Worm (Caenorhabditis elegans) whole organism, mixed stage, embryonic: ENCODE data around the gene R10E4.7.

Source experiments
- ceh-43 ChIP-seq: fragments of 200-800 bp; sonication (Bioruptor generic); optimal IDR thresholded peaks from 2 replicates; lab custom pipeline; 2018; ENCODE audit warnings: mild to moderate bottlenecking, missing genetic modification characterization, moderate library complexity, missing compliant biosample characterization
- ham-2 ChIP-seq: fragments of 200-800 bp; sonication (Bioruptor generic); optimal IDR thresholded peaks from 2 replicates; lab custom pipeline; 2018; ENCODE audit warnings: mild to moderate bottlenecking, missing genetic modification characterization, missing compliant biosample characterization
- lsy-2 ChIP-seq: fragments of 150-350 bp; optimal IDR thresholded peaks from 2 replicates; lab custom pipeline; 2014; ENCODE audit warnings: missing biosample characterization, missing genetic modification characterization
- nhr-28 ChIP-seq: fragments of 150-350 bp; optimal IDR thresholded peaks from 2 replicates; lab custom pipeline; 2014; ENCODE audit warnings: missing biosample characterization, missing genetic modification characterization
- nhr-76 ChIP-seq: sonication (generic microtip); optimal IDR thresholded peaks from 2 replicates; lab custom pipeline; 2017; ENCODE audit warnings: missing biosample characterization, missing genetic modification characterization
- pha-4 ChIP-seq: fragments of 150-350 bp; optimal IDR thresholded peaks from 2 replicates; lab custom pipeline; 2018; ENCODE audit warnings: missing biosample characterization, missing genetic modification reagents, missing genetic modification characterization
- snpc-4 ChIP-seq: fragments of 150-350 bp; optimal IDR thresholded peaks from 2 replicates; lab custom pipeline; 2014; ENCODE audit warnings: missing biosample characterization, missing genetic modification characterization
- sptf-1 ChIP-seq: sonication (generic microtip); optimal IDR thresholded peaks from 2 replicates; lab custom pipeline; 2017; ENCODE audit warnings: mild to moderate bottlenecking, missing genetic modification characterization, moderate library complexity, missing compliant biosample characterization
- zip-8 ChIP-seq: fragments of 150-350 bp; optimal IDR thresholded peaks from 2 replicates; lab custom pipeline; 2014; ENCODE audit warnings: missing biosample characterization, missing genetic modification characterization

ce11 chrIII:4323859-4324258 is 29.2 kb downstream of the R10E4.7 start, which contains the start of gene H38K22.9:
- TF ChIP-seq nhr-28 (tag; lab: Kevin White, UChicago) = no peak
- no peak for TF ChIP-seq nhr-76
- no peak for TF ChIP-seq snpc-4 (tag; lab: Kevin White, UChicago)
- no peak for TF ChIP-seq ham-2 (GFP tag; lab: Kevin White, UChicago)
- TF ChIP-seq sptf-1 (tag; lab: Kevin White, UChicago) = no peak
- TF ChIP-seq ceh-43 (GFP tag; lab: Kevin White, UChicago) = no peak
- TF ChIP-seq pha-4 (tag; lab: Kevin White, UChicago) = no peak
- TF ChIP-seq lsy-2 (tag; lab: Kevin White, UChicago) = no peak
- TF ChIP-seq zip-8 (tag; lab: Kevin White, UChicago) = no peak
